Worm (Caenorhabditis elegans) whole organism, L4 larva: ENCODE results near the gene srd-4.

ENCODE experiments used
- D1046.2 ChIP-seq: fragments of 200-800 bp; sonication (Bioruptor generic); IDR thresholded peaks from 2 replicates; pipeline ENCODE4 v1.3.6; 2022; ENCODE audit warnings: missing genetic modification characterization, missing compliant biosample characterization
- F10B5.3 ChIP-seq: sonication (generic microtip); optimal IDR thresholded peaks from 2 replicates; lab custom pipeline; 2016; ENCODE audit warnings: mild to moderate bottlenecking, missing genetic modification characterization, missing compliant biosample characterization
- F44E2.7 ChIP-seq: fragments of 200-800 bp; sonication (Bioruptor generic); IDR thresholded peaks from 2 replicates; pipeline ENCODE4 v2.1.2; 2022; ENCODE audit warnings: missing genetic modification characterization, missing compliant biosample characterization
- Y105C5A.15 ChIP-seq: fragments of 200-800 bp; sonication (Bioruptor generic); IDR thresholded peaks from 2 replicates; pipeline ENCODE4 v1.3.6; 2022; ENCODE audit warnings: missing genetic modification characterization, missing compliant biosample characterization
- Y5F2A.4 ChIP-seq: fragments of 200-800 bp; sonication (Bioruptor generic); optimal IDR thresholded peaks from 2 replicates; lab custom pipeline; 2018; ENCODE audit warnings: mild to moderate bottlenecking, missing genetic modification characterization, missing compliant biosample characterization
- ceh-20 ChIP-seq: fragments of 200-800 bp; sonication (Bioruptor generic); IDR thresholded peaks from 2 replicates; pipeline ENCODE4 v1.3.6; 2022; ENCODE audit warnings: missing genetic modification reagents, missing genetic modification characterization, missing compliant biosample characterization
- ceh-28 ChIP-seq: fragments of 150-350 bp; optimal IDR thresholded peaks from 2 replicates; lab custom pipeline; 2014; ENCODE audit warnings: missing biosample characterization, missing genetic modification reagents, missing genetic modification characterization
- daf-12 ChIP-seq: fragments of 150-350 bp; optimal IDR thresholded peaks from 2 replicates; lab custom pipeline; 2014; ENCODE audit warnings: missing biosample characterization, missing genetic modification reagents, missing genetic modification characterization
- daf-8 ChIP-seq: fragments of 200-800 bp; sonication (Bioruptor generic); IDR thresholded peaks from 2 replicates; pipeline ENCODE4 v1.3.6; 2022; ENCODE audit warnings: missing genetic modification characterization, missing compliant biosample characterization
- dmd-6 ChIP-seq: fragments of 200-800 bp; sonication (Bioruptor generic); IDR thresholded peaks from 2 replicates; pipeline ENCODE4 v1.3.6; 2022; ENCODE audit warnings: missing genetic modification reagents, missing genetic modification characterization, missing compliant biosample characterization
- dmd-8 ChIP-seq: fragments of 200-800 bp; sonication (Bioruptor generic); IDR thresholded peaks from 2 replicates; pipeline ENCODE4 v1.3.6; 2022; ENCODE audit warnings: missing genetic modification characterization, missing compliant biosample characterization
- dmd-9 ChIP-seq: fragments of 200-800 bp; sonication (Bioruptor generic); IDR thresholded peaks from 2 replicates; pipeline ENCODE4 v1.3.6; 2022; ENCODE audit warnings: missing genetic modification reagents, missing genetic modification characterization, missing compliant biosample characterization
- dpl-1 ChIP-seq: fragments of 150-350 bp; optimal IDR thresholded peaks from 2 replicates; lab custom pipeline; 2014; ENCODE audit warnings: missing biosample characterization, missing genetic modification reagents, missing genetic modification characterization
- duxl-1 ChIP-seq: sonication (generic microtip); optimal IDR thresholded peaks from 2 replicates; lab custom pipeline; 2016; ENCODE audit warnings: mild to moderate bottlenecking, missing genetic modification characterization, moderate library complexity, missing compliant biosample characterization; ENCODE audit not compliant: poor library complexity
- dve-1 ChIP-seq: sonication (generic microtip); optimal IDR thresholded peaks from 2 replicates; lab custom pipeline; 2017; ENCODE audit warnings: antibody characterized with exemption, mild to moderate bottlenecking, missing genetic modification characterization, missing compliant biosample characterization; ENCODE audit not compliant: insufficient read depth
- egl-27 ChIP-seq: sonication (generic microtip); optimal IDR thresholded peaks from 3 replicates; lab custom pipeline; 2017; ENCODE audit warnings: missing biosample characterization, missing genetic modification reagents, missing genetic modification characterization
- fos-1 ChIP-seq: fragments of 150-350 bp; optimal IDR thresholded peaks from 2 replicates; lab custom pipeline; 2014; ENCODE audit warnings: missing biosample characterization, missing genetic modification characterization
- hif-1 ChIP-seq, 2 experiments: sonication (generic microtip); optimal IDR thresholded peaks; 2 replicates each; lab custom pipeline; 2016 to 2017; ENCODE audit warnings: missing compliant biosample characterization in 2 of 2, missing genetic modification characterization in 2 of 2, missing genetic modification reagents in 2 of 2, missing genotype in 2 of 2, mild to moderate bottlenecking in 1 of 2
- hlh-30 ChIP-seq: sonication (generic microtip); optimal IDR thresholded peaks from 2 replicates; lab custom pipeline; 2017; ENCODE audit warnings: antibody characterized with exemption, mild to moderate bottlenecking, missing genetic modification characterization, missing compliant biosample characterization; ENCODE audit not compliant: insufficient read depth
- jun-1 ChIP-seq: fragments of 150-350 bp; optimal IDR thresholded peaks from 2 replicates; lab custom pipeline; 2014; ENCODE audit warnings: missing biosample characterization, missing genetic modification reagents, missing genetic modification characterization
- lin-29 ChIP-seq: fragments of 200-800 bp; sonication (Bioruptor generic); IDR thresholded peaks from 2 replicates; pipeline ENCODE4 v1.3.6; 2022; ENCODE audit warnings: missing genetic modification reagents, missing genetic modification characterization, missing compliant biosample characterization
- lin-39 ChIP-seq: fragments of 150-350 bp; optimal IDR thresholded peaks from 2 replicates; lab custom pipeline; 2014; ENCODE audit warnings: missing biosample characterization, missing genetic modification reagents, missing genetic modification characterization
- lir-3 ChIP-seq: sonication (generic microtip); optimal IDR thresholded peaks from 2 replicates; lab custom pipeline; 2016; ENCODE audit warnings: mild to moderate bottlenecking, missing genetic modification characterization, missing compliant biosample characterization
- madf-5 ChIP-seq, 2 experiments: fragments of 200-800 bp; sonication (Bioruptor generic); IDR thresholded peaks; 2 replicates each; pipeline ENCODE4 v1.3.6; 2022; ENCODE audit warnings: missing compliant biosample characterization in 2 of 2, missing genetic modification characterization in 2 of 2
- madf-9 ChIP-seq: fragments of 200-800 bp; sonication (Bioruptor generic); conservative IDR thresholded peaks from 2 replicates; pipeline ENCODE4 v1.3.6; 2022; ENCODE audit warnings: missing genetic modification reagents, missing genetic modification characterization, missing compliant biosample characterization
- mxl-3 ChIP-seq: fragments of 200-800 bp; sonication (Bioruptor generic); optimal IDR thresholded peaks from 2 replicates; lab custom pipeline; 2018; ENCODE audit warnings: mild to moderate bottlenecking, missing genetic modification characterization, missing compliant biosample characterization
- nhr-10 ChIP-seq: fragments of 150-350 bp; optimal IDR thresholded peaks from 2 replicates; lab custom pipeline; 2014; ENCODE audit warnings: missing biosample characterization, missing genetic modification characterization
- nhr-102 ChIP-seq: sonication (generic microtip); optimal IDR thresholded peaks from 2 replicates; lab custom pipeline; 2016; ENCODE audit warnings: mild to moderate bottlenecking, missing genetic modification characterization, moderate library complexity, missing compliant biosample characterization
- nhr-11 ChIP-seq: fragments of 150-350 bp; optimal IDR thresholded peaks from 2 replicates; lab custom pipeline; 2014; ENCODE audit warnings: missing biosample characterization, missing genetic modification characterization
- nhr-41 ChIP-seq: fragments of 200-800 bp; sonication (Bioruptor generic); IDR thresholded peaks from 2 replicates; pipeline ENCODE4 v1.3.6; 2022; ENCODE audit warnings: missing genetic modification reagents, missing genetic modification characterization, missing compliant biosample characterization
- nhr-48 ChIP-seq: sonication (generic microtip); optimal IDR thresholded peaks from 2 replicates; lab custom pipeline; 2016; ENCODE audit warnings: mild to moderate bottlenecking, missing genetic modification characterization, missing compliant biosample characterization
- nhr-6 ChIP-seq: fragments of 150-350 bp; optimal IDR thresholded peaks from 2 replicates; lab custom pipeline; 2014; ENCODE audit warnings: missing biosample characterization, missing genetic modification characterization
- saeg-2 ChIP-seq: fragments of 200-800 bp; sonication (Bioruptor generic); IDR thresholded peaks from 2 replicates; pipeline ENCODE4 v1.3.6; 2022; ENCODE audit warnings: missing genetic modification reagents, missing genetic modification characterization, missing compliant biosample characterization
- set-16 ChIP-seq: fragments of 200-800 bp; sonication (Bioruptor generic); IDR thresholded peaks from 2 replicates; pipeline ENCODE4 v1.3.6; 2022; ENCODE audit warnings: missing genetic modification reagents, missing genetic modification characterization, missing compliant biosample characterization
- snpc-4 ChIP-seq: fragments of 150-350 bp; optimal IDR thresholded peaks from 2 replicates; lab custom pipeline; 2014; ENCODE audit warnings: missing biosample characterization, missing genetic modification characterization
- tag-97 ChIP-seq: fragments of 200-800 bp; sonication (Bioruptor generic); IDR thresholded peaks from 2 replicates; pipeline ENCODE4 v1.3.6; 2022; ENCODE audit warnings: missing genetic modification characterization, missing compliant biosample characterization
- unc-130 ChIP-seq: sonication (generic microtip); optimal IDR thresholded peaks from 2 replicates; lab custom pipeline; 2016; ENCODE audit warnings: missing genetic modification reagents, missing genetic modification characterization, missing compliant biosample characterization
- unc-62 ChIP-seq, 3 experiments: fragments of 150-350 bp in 1 of 3; sonication (generic microtip); optimal IDR thresholded peaks in 2 of 3; peaks in 1 of 3; 1 replicate in 1 of 3; 2 replicates in 2 of 3; lab custom pipeline; 2014 to 2017; ENCODE audit warnings: missing biosample characterization in 3 of 3, missing genetic modification characterization in 3 of 3, missing genetic modification reagents in 3 of 3, missing genotype in 1 of 3
- vab-7 ChIP-seq: fragments of 200-800 bp; sonication (Bioruptor generic); IDR thresholded peaks from 2 replicates; pipeline ENCODE4 v1.3.6; 2022; ENCODE audit warnings: missing genetic modification reagents, missing genetic modification characterization, missing compliant biosample characterization
- zag-1 ChIP-seq: fragments of 150-350 bp; optimal IDR thresholded peaks from 2 replicates; lab custom pipeline; 2014; ENCODE audit warnings: missing biosample characterization, missing genetic modification characterization
- ztf-11 ChIP-seq: fragments of 150-350 bp; optimal IDR thresholded peaks from 2 replicates; lab custom pipeline; 2014; ENCODE audit warnings: missing biosample characterization, missing genetic modification characterization
- ztf-7 ChIP-seq: fragments of 150-350 bp; optimal IDR thresholded peaks from 2 replicates; lab custom pipeline; 2014; ENCODE audit warnings: missing biosample characterization, missing genetic modification characterization

Gene srd-4

DNA sequence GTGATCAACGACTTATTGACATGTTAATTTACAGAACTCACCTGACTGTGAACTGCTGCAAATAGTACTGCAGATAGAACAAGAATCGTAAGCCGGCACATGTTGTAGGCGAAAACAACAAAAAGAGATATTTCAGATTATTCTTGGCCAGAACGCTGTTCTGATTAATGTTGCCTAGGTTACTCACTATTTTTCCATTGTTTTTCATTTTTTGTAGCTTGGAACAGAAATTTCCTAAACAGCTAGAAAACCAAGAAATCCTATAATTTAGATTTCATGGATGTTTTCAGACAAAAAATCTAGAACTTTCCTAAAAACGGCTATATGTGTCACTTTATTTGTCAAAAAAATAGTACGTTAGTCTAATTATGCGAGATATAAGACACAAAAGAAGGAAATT lies 30.2 kb upstream of the srd-4 start, which contains the start of gene C27A7.9:
Gene C27A7.9, minus strand, starts transcription at position 101 of the 400 bp plus-strand sequence.
- TF ChIP-seq hlh-30 (tag; lab: Kevin White, UChicago) (no peak), unc-130 (GFP tag; lab: Kevin White, UChicago) (no peak), F44E2.7 (GFP tag; lab: Robert Waterston, UW) (no peak), unc-62 (GFP tag; optimal IDR thresholded peaks at IDR 0.05 in 1 of 2; lab: Kevin White, UChicago) (peak in 1 of 2 experiments; percentile 27), unc-62 (tag; optimal IDR thresholded peaks at IDR 0.05; lab: Kevin White, UChicago) (no peak), tag-97 (GFP tag; lab: Robert Waterston, UW) (no peak), nhr-41 (GFP tag; lab: Robert Waterston, UW) (no peak)

DNA sequence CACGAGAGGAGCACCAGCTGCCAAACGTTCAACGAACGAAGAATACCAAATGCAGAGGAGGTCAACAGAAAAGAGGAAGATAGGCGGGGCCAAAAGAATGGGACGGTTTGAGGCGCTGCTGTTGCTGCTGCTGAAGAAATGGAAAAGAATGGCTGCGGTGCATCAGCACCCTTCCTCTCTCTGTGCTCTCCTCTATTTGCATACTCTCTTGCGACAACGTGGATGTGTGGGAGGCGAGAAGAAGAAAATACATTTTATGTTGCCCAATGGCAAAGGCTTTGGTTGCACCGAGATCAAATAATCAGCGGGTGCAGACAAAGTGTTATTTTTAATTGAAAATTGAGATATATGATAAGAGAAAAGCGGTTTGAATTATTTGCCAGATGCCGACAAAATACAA lies 26.4 kb upstream of the srd-4 start:
- no peak for TF ChIP-seq daf-12 (tag; lab: Kevin White, UChicago)
- TF ChIP-seq nhr-6 (tag; lab: Kevin White, UChicago): peak; percentile 4
- TF ChIP-seq unc-130 (GFP tag; lab: Kevin White, UChicago): no peak
- no peak for TF ChIP-seq lin-39 (tag; lab: Kevin White, UChicago)
- no peak for TF ChIP-seq F10B5.3 (tag; lab: Kevin White, UChicago)
- TF ChIP-seq dmd-9 (GFP tag; lab: Robert Waterston, UW): no peak
- TF ChIP-seq tag-97 (GFP tag; lab: Robert Waterston, UW): no peak
- no peak for TF ChIP-seq jun-1 (tag; lab: Kevin White, UChicago)
- TF ChIP-seq dmd-6 (GFP tag; lab: Robert Waterston, UW): peak; percentile 28; the same call in 1 of the 2 replicates
- TF ChIP-seq mxl-3 (GFP tag; lab: Kevin White, UChicago): peak; percentile 46
- TF ChIP-seq snpc-4 (tag; lab: Kevin White, UChicago): no peak
- no peak for TF ChIP-seq daf-8 (GFP tag; lab: Robert Waterston, UW)
- TF ChIP-seq lin-29 (GFP tag; lab: Robert Waterston, UW): no peak
- no peak for TF ChIP-seq saeg-2 (GFP tag; lab: Robert Waterston, UW)
- no peak for TF ChIP-seq madf-9 (GFP tag; lab: Robert Waterston, UW)
- no peak for TF ChIP-seq vab-7 (GFP tag; lab: Robert Waterston, UW)
- no peak for TF ChIP-seq D1046.2 (GFP tag; lab: Robert Waterston, UW)
- TF ChIP-seq madf-5 (GFP tag; IDR thresholded peaks at IDR 0.05; lab: Robert Waterston, UW): no peak
- TF ChIP-seq ztf-7 (tag; lab: Kevin White, UChicago): no peak
- TF ChIP-seq ceh-20 (GFP tag; lab: Robert Waterston, UW): peak; percentile 12; the same call in 1 of the 2 replicates
- TF ChIP-seq nhr-48 (tag; lab: Kevin White, UChicago): peak; percentile 75
- TF ChIP-seq Y5F2A.4: no peak
- TF ChIP-seq set-16 (GFP tag; lab: Robert Waterston, UW): no peak
- TF ChIP-seq, all 104 proteins: peak for 5

DNA sequence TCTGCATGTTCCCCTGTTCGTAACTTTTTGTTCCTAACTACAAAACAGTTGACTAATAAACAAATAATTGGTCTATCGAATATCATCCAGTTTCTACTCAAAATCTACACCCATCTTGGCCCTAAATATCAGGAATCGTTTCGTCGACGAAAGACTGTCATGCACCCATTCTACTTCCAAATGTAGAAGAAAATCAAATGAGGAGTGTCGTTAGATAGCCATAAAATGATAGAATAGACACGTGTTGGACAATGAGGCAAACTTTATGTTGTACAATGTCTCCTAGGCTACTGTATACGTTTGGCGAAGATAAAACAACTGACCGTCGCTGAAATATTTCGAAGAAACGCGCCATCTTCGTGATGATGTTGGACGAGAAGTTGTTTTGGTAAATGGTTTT lies 24.8 kb upstream of the srd-4 start:
- TF ChIP-seq dmd-8 (GFP tag; lab: Robert Waterston, UW): no peak
- TF ChIP-seq zag-1 (tag; lab: Kevin White, UChicago): no peak
- no peak for TF ChIP-seq nhr-102
- no peak for TF ChIP-seq hlh-30 (tag; lab: Kevin White, UChicago)
- TF ChIP-seq dve-1 (tag; lab: Kevin White, UChicago): no peak
- no peak for TF ChIP-seq lir-3 (tag; lab: Kevin White, UChicago)
- TF ChIP-seq nhr-10 (tag; lab: Kevin White, UChicago): no peak
- no peak for TF ChIP-seq ztf-11 (tag; lab: Kevin White, UChicago)
- TF ChIP-seq hif-1 (tag; optimal IDR thresholded peaks at IDR 0.05; lab: Kevin White, UChicago): no peak
- no peak for TF ChIP-seq ceh-28
- no peak for TF ChIP-seq madf-5 (GFP tag; IDR thresholded peaks at IDR 0.05; lab: Robert Waterston, UW)
- no peak for TF ChIP-seq nhr-11 (tag; lab: Kevin White, UChicago)
- no peak for TF ChIP-seq egl-27 (tag; lab: Kevin White, UChicago)
- TF ChIP-seq Y105C5A.15 (GFP tag; lab: Robert Waterston, UW): no peak
- no peak for TF ChIP-seq lin-39 (tag; lab: Kevin White, UChicago)
- TF ChIP-seq nhr-41 (GFP tag; lab: Robert Waterston, UW): no peak
- no peak for TF ChIP-seq ceh-20 (GFP tag; lab: Robert Waterston, UW)
- TF ChIP-seq fos-1 (tag; lab: Kevin White, UChicago): no peak
- TF ChIP-seq duxl-1: no peak
- no peak for TF ChIP-seq dpl-1 (GFP tag; lab: Kevin White, UChicago)
